Fruit fly (Drosophila melanogaster) whole organism, prepupa: ENCODE data around the gene CG5768.

Experiments
- Blimp-1 ChIP-seq: fragments of 200-800 bp; sonication (Bioruptor generic); optimal IDR thresholded peaks from 3 replicates; lab custom pipeline; 2017; ENCODE audit warnings: missing biosample characterization, missing genetic modification characterization, mild to moderate bottlenecking, moderate library complexity, missing genetic modification reagents
- CG4318 ChIP-seq: fragments of 200-800 bp; sonication (Bioruptor generic); optimal IDR thresholded peaks from 3 replicates; lab custom pipeline; 2017; ENCODE audit warnings: missing biosample characterization, mild to moderate bottlenecking, missing genetic modification characterization
- CG8119 ChIP-seq: fragments of 200-800 bp; sonication (Bioruptor generic); IDR thresholded peaks from 3 replicates; pipeline ENCODE4 v1.3.6; 2022; ENCODE audit warnings: missing biosample characterization, missing genetic modification characterization
- spab ChIP-seq: fragments of 200-800 bp; sonication (Bioruptor generic); optimal IDR thresholded peaks from 2 replicates; lab custom pipeline; 2017; ENCODE audit warnings: missing biosample characterization, mild to moderate bottlenecking, missing genetic modification characterization, missing genetic modification reagents

DNA sequence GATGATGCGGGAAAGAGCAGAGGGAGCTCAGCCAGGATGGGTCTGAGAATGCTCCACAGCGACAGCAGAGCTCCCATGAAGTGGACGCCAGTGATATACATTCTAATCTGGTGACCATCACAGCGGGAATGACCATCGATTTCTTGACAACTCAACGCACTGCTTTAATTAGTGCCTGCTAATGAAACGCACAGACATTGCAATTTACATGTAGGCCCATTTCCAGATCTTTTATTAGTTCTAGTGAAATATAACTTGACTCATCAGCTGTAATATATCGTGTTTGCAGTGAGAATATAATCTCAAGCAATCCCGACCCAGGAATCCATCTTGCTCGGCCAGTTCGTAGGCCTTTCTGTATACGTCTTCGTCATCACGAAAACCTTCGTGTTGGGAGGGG lies 23.0 kb downstream of the CG5768 start, which contains the start of gene CG42811:
- TF ChIP-seq CG4318 (GFP tag; lab: Kevin White, UChicago), result no peak
- no peak for TF ChIP-seq CG8119 (GFP tag; lab: Robert Waterston, UW)
- TF ChIP-seq spab (GFP tag; lab: Kevin White, UChicago), result no peak
- no peak for TF ChIP-seq Blimp-1 (GFP tag; lab: Kevin White, UChicago)
